Fruit fly (Drosophila melanogaster) whole organism, embryonic: ENCODE data around the gene CG12945.

Source experiments
- ATbp ChIP-seq: fragments of 200-800 bp; sonication (Bioruptor generic); optimal IDR thresholded peaks from 2 replicates; lab custom pipeline; 2017; ENCODE audit warnings: missing biosample characterization, mild to moderate bottlenecking, missing genetic modification characterization, missing genetic modification reagents
- Atf-2 ChIP-seq: fragments of 200-800 bp; sonication (Bioruptor generic); optimal IDR thresholded peaks from 2 replicates; lab custom pipeline; 2016; ENCODE audit warnings: missing biosample characterization, missing genetic modification characterization
- B-H1 ChIP-seq: fragments of 200-800 bp; sonication (Bioruptor generic); IDR thresholded peaks from 3 replicates; pipeline ENCODE4 v1.3.6; 2022; ENCODE audit warnings: missing biosample characterization, missing genetic modification characterization
- Bgb ChIP-seq: fragments of 200-800 bp; sonication (Bioruptor generic); IDR thresholded peaks from 2 replicates; pipeline ENCODE4 v1.3.6; 2022; ENCODE audit warnings: missing biosample characterization, missing genetic modification characterization; ENCODE audit not compliant: partially characterized antibody
- CG10959 ChIP-seq: fragments of 200-800 bp; sonication (Bioruptor generic); IDR thresholded peaks from 2 replicates; pipeline ENCODE4 v1.3.6; 2022; ENCODE audit warnings: missing biosample characterization, missing genetic modification characterization
- CG10979 ChIP-seq: fragments of 200-800 bp; sonication (Bioruptor generic); optimal IDR thresholded peaks from 2 replicates; lab custom pipeline; 2018; ENCODE audit warnings: missing biosample characterization, mild to moderate bottlenecking, missing genetic modification characterization, moderate library complexity
- CG12299 ChIP-seq: fragments of 200-800 bp; sonication (Bioruptor generic); optimal IDR thresholded peaks from 2 replicates; lab custom pipeline; 2018; ENCODE audit warnings: missing biosample characterization, mild to moderate bottlenecking, missing genetic modification characterization
- CG1529 ChIP-seq: fragments of 200-800 bp; sonication (Bioruptor generic); optimal IDR thresholded peaks from 3 replicates; lab custom pipeline; 2018; ENCODE audit warnings: missing biosample characterization, missing genetic modification characterization
- CG15479 ChIP-seq: fragments of 200-800 bp; sonication (Bioruptor generic); optimal IDR thresholded peaks from 3 replicates; lab custom pipeline; 2019; ENCODE audit warnings: missing biosample characterization, mild to moderate bottlenecking, missing genetic modification characterization, moderate library complexity
- CG2875 ChIP-seq: fragments of 200-800 bp; sonication (Bioruptor generic); optimal IDR thresholded peaks from 2 replicates; lab custom pipeline; 2017; ENCODE audit warnings: missing biosample characterization, mild to moderate bottlenecking, missing genetic modification characterization, missing genetic modification reagents
- CG32772 ChIP-seq: fragments of 200-800 bp; sonication (Bioruptor generic); IDR thresholded peaks from 2 replicates; pipeline ENCODE4 v1.3.6; 2022; ENCODE audit warnings: missing biosample characterization, missing genetic modification characterization
- CG33557 ChIP-seq: fragments of 200-800 bp; sonication (Bioruptor generic); optimal IDR thresholded peaks from 2 replicates; lab custom pipeline; 2019; ENCODE audit warnings: missing biosample characterization, mild to moderate bottlenecking, missing genetic modification characterization, moderate library complexity
- CG3407 ChIP-seq: fragments of 200-800 bp; sonication (Bioruptor generic); optimal IDR thresholded peaks from 2 replicates; lab custom pipeline; 2018; ENCODE audit warnings: missing biosample characterization, mild to moderate bottlenecking, missing genetic modification characterization
- CG4360 ChIP-seq: fragments of 200-800 bp; sonication (Bioruptor generic); IDR thresholded peaks from 2 replicates; pipeline ENCODE4 v1.3.6; 2022; ENCODE audit warnings: missing biosample characterization, missing genetic modification characterization
- CG6654 ChIP-seq: fragments of 200-800 bp; sonication (Bioruptor generic); optimal IDR thresholded peaks from 2 replicates; lab custom pipeline; 2017; ENCODE audit warnings: missing biosample characterization, mild to moderate bottlenecking, missing genetic modification characterization
- CG7928 ChIP-seq: fragments of 200-800 bp; sonication (Bioruptor generic); optimal IDR thresholded peaks from 2 replicates; lab custom pipeline; 2017; ENCODE audit warnings: missing biosample characterization, mild to moderate bottlenecking, missing genetic modification characterization
- CG8478 ChIP-seq: fragments of >200 bp; optimal IDR thresholded peaks from 2 replicates; lab custom pipeline; 2018
- CG9609 ChIP-seq: fragments of 200-800 bp; sonication (Bioruptor generic); optimal IDR thresholded peaks from 3 replicates; lab custom pipeline; 2016; ENCODE audit warnings: missing biosample characterization, missing genetic modification characterization
- Dp ChIP-seq: fragments of 200-800 bp; sonication (Bioruptor generic); optimal IDR thresholded peaks from 2 replicates; lab custom pipeline; 2018; ENCODE audit warnings: missing biosample characterization, mild to moderate bottlenecking, missing genetic modification characterization, moderate library complexity
- Eip74EF ChIP-seq, 2 experiments: fragments of 200-800 bp in 1 of 2; fragments of >200 bp in 1 of 2; sonication (Bioruptor generic) in 1 of 2; optimal IDR thresholded peaks; 2 replicates each; lab custom pipeline; 2017 to 2019; ENCODE audit warnings: missing biosample characterization in 2 of 2, missing genetic modification characterization in 2 of 2, mild to moderate bottlenecking in 1 of 2, moderate library complexity in 1 of 2
- GATAe ChIP-seq: fragments of 200-800 bp; sonication (Bioruptor generic); conservative IDR thresholded peaks from 2 replicates; pipeline ENCODE4 v1.3.6; 2022; ENCODE audit warnings: missing biosample characterization, missing genetic modification characterization
- Hey ChIP-seq: fragments of 200-800 bp; sonication (Bioruptor generic); optimal IDR thresholded peaks from 3 replicates; lab custom pipeline; 2018; ENCODE audit warnings: missing biosample characterization, mild to moderate bottlenecking, missing genetic modification characterization
- MESR4 ChIP-seq: fragments of 200-800 bp; sonication (Bioruptor generic); optimal IDR thresholded peaks from 2 replicates; lab custom pipeline; 2018; ENCODE audit warnings: missing biosample characterization, mild to moderate bottlenecking, missing genetic modification characterization, moderate library complexity
- Meics ChIP-seq: fragments of 200-800 bp; sonication (Bioruptor generic); optimal IDR thresholded peaks from 2 replicates; lab custom pipeline; 2017; ENCODE audit warnings: missing biosample characterization, mild to moderate bottlenecking, missing genetic modification characterization
- Sox102F ChIP-seq: fragments of 200-800 bp; sonication (Bioruptor generic); optimal IDR thresholded peaks from 2 replicates; lab custom pipeline; 2018; ENCODE audit warnings: missing biosample characterization, mild to moderate bottlenecking, missing genetic modification characterization, moderate library complexity
- TFAM ChIP-seq: fragments of 200-800 bp; sonication (Bioruptor generic); optimal IDR thresholded peaks from 2 replicates; lab custom pipeline; 2017; ENCODE audit warnings: missing biosample characterization, missing genetic modification characterization, inconsistent platforms
- ab ChIP-seq: fragments of 200-800 bp; sonication (Bioruptor generic); optimal IDR thresholded peaks from 2 replicates; lab custom pipeline; 2016; ENCODE audit warnings: missing biosample characterization, missing genetic modification characterization
- abd-A ChIP-seq: fragments of 200-800 bp; sonication (Bioruptor generic); optimal IDR thresholded peaks from 3 replicates; lab custom pipeline; 2019; ENCODE audit warnings: missing biosample characterization, mild to moderate bottlenecking, missing genetic modification characterization, moderate library complexity
- ase ChIP-seq: fragments of 200-800 bp; sonication (Bioruptor generic); IDR thresholded peaks from 3 replicates; pipeline ENCODE4 v1.3.6; 2022; ENCODE audit warnings: missing biosample characterization, missing genetic modification characterization
- bab2 ChIP-seq: fragments of 200-800 bp; sonication (Bioruptor generic); optimal IDR thresholded peaks from 2 replicates; lab custom pipeline; 2016; ENCODE audit warnings: missing biosample characterization, missing genetic modification characterization
- cato ChIP-seq: fragments of 200-800 bp; sonication (Bioruptor generic); optimal IDR thresholded peaks from 2 replicates; lab custom pipeline; 2016; ENCODE audit warnings: missing biosample characterization, missing genetic modification characterization, borderline replicate concordance
- caup ChIP-seq: fragments of 200-800 bp; sonication (Bioruptor generic); optimal IDR thresholded peaks from 3 replicates; lab custom pipeline; 2017; ENCODE audit warnings: missing biosample characterization, mild to moderate bottlenecking, missing genetic modification characterization, moderate library complexity; ENCODE audit not compliant: severe bottlenecking
- dati ChIP-seq: fragments of 200-800 bp; sonication (Bioruptor generic); IDR thresholded peaks from 2 replicates; pipeline ENCODE4 v1.3.6; 2022; ENCODE audit warnings: missing biosample characterization, missing genetic modification characterization
- dimm ChIP-seq: fragments of 200-800 bp; sonication (Bioruptor generic); IDR thresholded peaks from 2 replicates; pipeline ENCODE4 v1.3.6; 2022; ENCODE audit warnings: missing biosample characterization, missing genetic modification characterization
- disco-r ChIP-seq: fragments of 200-800 bp; sonication (Bioruptor generic); optimal IDR thresholded peaks from 2 replicates; lab custom pipeline; 2016; ENCODE audit warnings: missing biosample characterization, missing genetic modification characterization
- ewg ChIP-seq: fragments of 200-800 bp; sonication (Bioruptor generic); optimal IDR thresholded peaks from 3 replicates; lab custom pipeline; 2017; ENCODE audit warnings: mild to moderate bottlenecking, missing biosample characterization, missing genetic modification reagents, missing genetic modification characterization
- fd64A ChIP-seq: fragments of 200-800 bp; sonication (Bioruptor generic); optimal IDR thresholded peaks from 3 replicates; lab custom pipeline; 2018; ENCODE audit warnings: missing biosample characterization, mild to moderate bottlenecking, missing genetic modification characterization
- gem ChIP-seq: fragments of 200-800 bp; sonication (Bioruptor generic); optimal IDR thresholded peaks from 2 replicates; lab custom pipeline; 2019; ENCODE audit warnings: missing biosample characterization, mild to moderate bottlenecking, missing genetic modification characterization, moderate library complexity
- gsb-n ChIP-seq: fragments of 200-800 bp; sonication (Bioruptor generic); optimal IDR thresholded peaks from 3 replicates; lab custom pipeline; 2018; ENCODE audit warnings: missing biosample characterization, mild to moderate bottlenecking, missing genetic modification characterization
- gt ChIP-seq: fragments of 200-800 bp; sonication (Bioruptor generic); IDR thresholded peaks from 2 replicates; pipeline ENCODE4 v1.3.6; 2022; ENCODE audit warnings: missing biosample characterization, missing genetic modification characterization
- her ChIP-seq: fragments of 200-800 bp; sonication (Bioruptor generic); optimal IDR thresholded peaks from 2 replicates; lab custom pipeline; 2016; ENCODE audit warnings: missing biosample characterization, missing genetic modification characterization
- knrl ChIP-seq: fragments of 200-800 bp; sonication (Bioruptor generic); IDR thresholded peaks from 3 replicates; pipeline ENCODE4 v1.3.6; 2022; ENCODE audit warnings: missing biosample characterization, missing genetic modification characterization; ENCODE audit not compliant: partially characterized antibody
- mirr ChIP-seq: fragments of 200-800 bp; sonication (Bioruptor generic); optimal IDR thresholded peaks from 3 replicates; lab custom pipeline; 2018; ENCODE audit warnings: missing biosample characterization, mild to moderate bottlenecking, missing genetic modification characterization
- org-1 ChIP-seq: fragments of 200-800 bp; sonication (Bioruptor generic); optimal IDR thresholded peaks from 2 replicates; lab custom pipeline; 2017; ENCODE audit warnings: missing biosample characterization, missing genetic modification characterization
- pfk ChIP-seq: fragments of 200-800 bp; sonication (Bioruptor generic); optimal IDR thresholded peaks from 2 replicates; lab custom pipeline; 2018; ENCODE audit warnings: missing biosample characterization, mild to moderate bottlenecking, missing genetic modification characterization, moderate library complexity
- pho ChIP-seq: fragments of 200-800 bp; sonication (Bioruptor generic); optimal IDR thresholded peaks from 2 replicates; lab custom pipeline; 2016; ENCODE audit warnings: missing biosample characterization, missing genetic modification characterization
- pita ChIP-seq: fragments of 200-800 bp; sonication (Bioruptor generic); optimal IDR thresholded peaks from 2 replicates; lab custom pipeline; 2017; ENCODE audit warnings: missing biosample characterization, mild to moderate bottlenecking, missing genetic modification characterization
- sna ChIP-seq: fragments of 200-800 bp; sonication (Bioruptor generic); IDR thresholded peaks from 2 replicates; pipeline ENCODE4 v1.3.6; 2022; ENCODE audit warnings: missing biosample characterization, missing genetic modification characterization; ENCODE audit not compliant: partially characterized antibody
- sqz ChIP-seq: fragments of 200-800 bp; sonication (Bioruptor generic); optimal IDR thresholded peaks from 3 replicates; lab custom pipeline; 2018; ENCODE audit warnings: missing biosample characterization, mild to moderate bottlenecking, missing genetic modification characterization
- ttk ChIP-seq: fragments of 200-800 bp; sonication (Bioruptor generic); IDR thresholded peaks from 2 replicates; pipeline ENCODE4 v2.1.2; 2022; ENCODE audit warnings: missing biosample characterization, missing genetic modification characterization

CG12945 gene

DNA sequence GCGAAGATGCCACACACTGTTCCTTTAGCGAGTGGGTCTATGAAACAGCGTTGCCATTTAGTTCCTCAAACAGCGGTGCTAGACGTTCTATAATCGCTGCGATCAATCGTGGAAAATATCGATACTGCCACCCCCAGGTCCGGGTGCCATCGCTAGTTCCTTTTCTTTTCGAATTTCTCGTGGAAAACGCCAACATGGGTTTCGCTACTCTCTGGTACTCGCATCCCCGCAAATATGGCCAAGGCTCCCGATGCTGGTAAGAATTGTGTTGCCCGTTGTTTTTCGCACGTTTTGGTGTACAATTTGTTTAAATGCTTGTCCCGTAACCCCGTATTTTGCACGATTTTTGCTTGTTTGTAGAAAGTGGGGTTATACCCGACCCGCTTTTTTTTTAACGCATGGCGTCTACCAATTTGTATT lies 13.1 kb downstream of the CG12945 start, which contains the start of gene RpS29 (continued):
- TF ChIP-seq caup (peak; percentile 92), Bgb (peak; percentile 98), ttk (peak; percentile 79), cato (GFP tag; lab: Kevin White, UChicago) (peak; percentile 38), gt (GFP tag; lab: Robert Waterston, UW) (0 out of 2 replicates have a peak, but pooled peaks have one; percentile 10), Sox102F (GFP tag; lab: Kevin White, UChicago) (peak; percentile 14), CG7928 (GFP tag; lab: Kevin White, UChicago) (peak; percentile 74), ab (GFP tag; lab: Kevin White, UChicago) (peak; percentile 57), Meics (GFP tag; lab: Kevin White, UChicago) (peak; percentile 87), disco-r (peak; percentile 68), CG8478 (no peak), pita (GFP tag; lab: Kevin White, UChicago) (no peak), knrl (peak; percentile 95), fd64A (peak; percentile 59), pho (peak; percentile 89), Hey (tag; lab: Kevin White, UChicago) (peak; percentile 74), org-1 (GFP tag; lab: Kevin White, UChicago) (peak; percentile 15), gem (tag; lab: Kevin White, UChicago) (peak; percentile 61), Dp (peak; percentile 99), dimm (GFP tag; lab: Robert Waterston, UW) (no peak), CG10979 (peak; percentile 36), ase (GFP tag; lab: Robert Waterston, UW) (peak; percentile 65; the same call in 2 of the 3 replicates), MESR4 (GFP tag; lab: Kevin White, UChicago) (peak; percentile 99), CG9609 (GFP tag; lab: Kevin White, UChicago) (peak; percentile 88), CG33557 (GFP tag; lab: Kevin White, UChicago) (peak; percentile 67), Eip74EF (GFP tag; optimal IDR thresholded peaks at IDR 0.05; lab: Kevin White, UChicago) (peak in 1 of 2 experiments; percentile 69), sqz (peak; percentile 75), bab2 (GFP tag; lab: Kevin White, UChicago) (peak; percentile 86), ewg (GFP tag; lab: Kevin White, UChicago) (peak; percentile 57), her (peak; percentile 89), TFAM (GFP tag; lab: Kevin White, UChicago) (no peak), abd-A (no peak), CG12299 (peak; percentile 66), dati (no peak), CG15479 (GFP tag; lab: Kevin White, UChicago) (no peak), CG3407 (GFP tag; lab: Kevin White, UChicago) (peak; percentile 48), CG6654 (GFP tag; lab: Kevin White, UChicago) (peak; percentile 1), CG1529 (GFP tag; lab: Kevin White, UChicago) (peak; percentile 32), pfk (GFP tag; lab: Kevin White, UChicago) (peak; percentile 77), B-H1 (GFP tag; lab: Robert Waterston, UW) (peak; percentile 48; the same call in 1 of the 3 replicates), CG2875 (peak; percentile 43), gsb-n (tag; lab: Kevin White, UChicago) (peak; percentile 54), CG10959 (GFP tag; lab: Robert Waterston, UW) (peak; percentile 41; the same call in 1 of the 2 replicates), CG32772 (GFP tag; lab: Robert Waterston, UW) (peak; percentile 74), mirr (GFP tag; lab: Kevin White, UChicago) (peak; percentile 93), sna (GFP tag; lab: Robert Waterston, UW) (peak; percentile 90), GATAe (GFP tag; lab: Robert Waterston, UW) (no peak; the same call in 1 of the 2 replicates), CG4360 (GFP tag; lab: Robert Waterston, UW) (no peak), Atf-2 (peak; percentile 30), ATbp (GFP tag; lab: Kevin White, UChicago) (peak; percentile 10)
